Worm (Caenorhabditis elegans) whole organism, young adult: ENCODE measurements around the gene K03A11.6.

ENCODE experiments used
- B0019.2 ChIP-seq: fragments of 200-800 bp; sonication (Bioruptor generic); conservative IDR thresholded peaks from 2 replicates; pipeline ENCODE4 v1.3.6; 2022; ENCODE audit warnings: missing genetic modification reagents, missing genetic modification characterization, missing compliant biosample characterization
- D2030.7 ChIP-seq: fragments of 200-800 bp; sonication (Bioruptor generic); IDR thresholded peaks from 2 replicates; pipeline ENCODE4 v1.3.6; 2022; ENCODE audit warnings: missing genetic modification reagents, missing genetic modification characterization, missing compliant biosample characterization
- F57C9.4 ChIP-seq: sonication (generic microtip); optimal IDR thresholded peaks from 2 replicates; lab custom pipeline; 2017; ENCODE audit warnings: mild to moderate bottlenecking, missing genetic modification characterization, missing compliant biosample characterization
- K11D2.4 ChIP-seq: fragments of 200-800 bp; sonication (Bioruptor generic); IDR thresholded peaks from 2 replicates; pipeline ENCODE4 v1.3.6; 2022; ENCODE audit warnings: missing genetic modification reagents, missing genetic modification characterization, missing compliant biosample characterization
- T07F8.4 ChIP-seq: sonication (generic microtip); optimal IDR thresholded peaks from 2 replicates; lab custom pipeline; 2016; ENCODE audit warnings: mild to moderate bottlenecking, missing genetic modification characterization, moderate library complexity, missing compliant biosample characterization
- T26A5.8 ChIP-seq: sonication (generic microtip); optimal IDR thresholded peaks from 2 replicates; lab custom pipeline; 2016; ENCODE audit warnings: missing genetic modification characterization, missing compliant biosample characterization
- Y56A3A.18 ChIP-seq: fragments of 200-800 bp; sonication (Bioruptor generic); IDR thresholded peaks from 2 replicates; pipeline ENCODE4 v1.3.6; 2022; ENCODE audit warnings: missing genetic modification reagents, missing genetic modification characterization, missing compliant biosample characterization
- Y79H2A.3 ChIP-seq: fragments of 200-800 bp; sonication (Bioruptor generic); conservative IDR thresholded peaks from 2 replicates; pipeline ENCODE4 v1.3.6; 2022; ENCODE audit warnings: missing genetic modification reagents, missing genetic modification characterization, missing compliant biosample characterization
- akir-1 ChIP-seq: fragments of 200-800 bp; sonication (Bioruptor generic); optimal IDR thresholded peaks from 2 replicates; lab custom pipeline; 2018; ENCODE audit warnings: mild to moderate bottlenecking, missing genetic modification characterization, moderate library complexity, missing compliant biosample characterization
- aptf-2 ChIP-seq: fragments of 200-800 bp; sonication (Bioruptor generic); conservative IDR thresholded peaks from 2 replicates; pipeline ENCODE4 v1.3.6; 2022; ENCODE audit warnings: missing genetic modification reagents, missing genetic modification characterization, missing compliant biosample characterization
- cebp-2 ChIP-seq: fragments of 200-800 bp; sonication (Bioruptor generic); IDR thresholded peaks from 2 replicates; pipeline ENCODE4 v1.3.6; 2022; ENCODE audit warnings: missing genetic modification characterization, missing compliant biosample characterization
- ceh-91 ChIP-seq: fragments of 200-800 bp; sonication (Bioruptor generic); IDR thresholded peaks from 2 replicates; pipeline ENCODE4 v1.3.6; 2022; ENCODE audit warnings: missing genetic modification reagents, missing genetic modification characterization, missing compliant biosample characterization
- chd-7 ChIP-seq: sonication (generic microtip); optimal IDR thresholded peaks from 2 replicates; lab custom pipeline; 2016; ENCODE audit warnings: mild to moderate bottlenecking, missing genetic modification characterization, moderate library complexity, missing compliant biosample characterization
- die-1 ChIP-seq: sonication (generic microtip); optimal IDR thresholded peaks from 2 replicates; lab custom pipeline; 2016; ENCODE audit warnings: missing genotype, mild to moderate bottlenecking, missing genetic modification characterization, missing compliant biosample characterization
- egl-44 ChIP-seq: fragments of 200-800 bp; sonication (Bioruptor generic); IDR thresholded peaks from 2 replicates; pipeline ENCODE4 v1.3.6; 2022; ENCODE audit warnings: missing genetic modification reagents, missing genetic modification characterization, missing compliant biosample characterization
- ets-4 ChIP-seq: fragments of 200-800 bp; sonication (Bioruptor generic); optimal IDR thresholded peaks from 2 replicates; lab custom pipeline; 2018; ENCODE audit warnings: mild to moderate bottlenecking, missing genetic modification characterization, missing compliant biosample characterization
- gei-17 ChIP-seq: fragments of 200-800 bp; sonication (Bioruptor generic); optimal IDR thresholded peaks from 2 replicates; lab custom pipeline; 2018; ENCODE audit warnings: mild to moderate bottlenecking, missing genetic modification characterization, missing compliant biosample characterization
- him-1 ChIP-seq: sonication (generic microtip); optimal IDR thresholded peaks from 2 replicates; lab custom pipeline; 2016; ENCODE audit warnings: missing genotype, missing genetic modification reagents, missing genetic modification characterization, missing compliant biosample characterization
- hmg-20 ChIP-seq: fragments of 200-800 bp; sonication (Bioruptor generic); IDR thresholded peaks from 2 replicates; pipeline ENCODE4 v1.3.6; 2022; ENCODE audit warnings: missing genetic modification reagents, missing genetic modification characterization, missing compliant biosample characterization
- hsf-1 ChIP-seq: fragments of 200-800 bp; sonication (Bioruptor generic); IDR thresholded peaks from 2 replicates; pipeline ENCODE4 v1.3.6; 2022; ENCODE audit warnings: missing genetic modification reagents, missing genetic modification characterization, missing compliant biosample characterization
- let-526 ChIP-seq: fragments of 200-800 bp; sonication (Bioruptor generic); IDR thresholded peaks from 2 replicates; pipeline ENCODE4 v1.3.6; 2022; ENCODE audit warnings: missing genetic modification reagents, missing genetic modification characterization, missing compliant biosample characterization
- lin-26 ChIP-seq: fragments of 200-800 bp; sonication (Bioruptor generic); IDR thresholded peaks from 2 replicates; pipeline ENCODE4 v1.3.6; 2022; ENCODE audit warnings: missing genetic modification reagents, missing genetic modification characterization, missing compliant biosample characterization
- lin-35 ChIP-seq, 3 experiments: fragments of 150-350 bp in 2 of 3; sonication (generic microtip) in 1 of 3; optimal IDR thresholded peaks; 2 replicates each; lab custom pipeline; 2014 to 2018; ENCODE audit warnings: missing biosample characterization in 3 of 3, missing genetic modification characterization in 3 of 3, missing genetic modification reagents in 3 of 3
- lin-40 ChIP-seq: sonication (generic microtip); optimal IDR thresholded peaks from 2 replicates; lab custom pipeline; 2016; ENCODE audit warnings: missing genetic modification characterization, mild to moderate bottlenecking, missing compliant biosample characterization, missing genotype, missing genetic modification reagents
- lin-54 ChIP-seq: fragments of 200-800 bp; sonication (Bioruptor generic); optimal IDR thresholded peaks from 2 replicates; lab custom pipeline; 2018; ENCODE audit warnings: mild to moderate bottlenecking, missing genetic modification characterization, missing compliant biosample characterization
- lir-1 ChIP-seq: fragments of 200-800 bp; sonication (Bioruptor generic); conservative IDR thresholded peaks from 2 replicates; pipeline ENCODE4 v1.3.6; 2022; ENCODE audit warnings: missing genetic modification reagents, missing genetic modification characterization, missing compliant biosample characterization
- mcd-1 ChIP-seq: fragments of 200-800 bp; sonication (Bioruptor generic); IDR thresholded peaks from 2 replicates; pipeline ENCODE4 v1.3.6; 2022; ENCODE audit warnings: missing genetic modification reagents, missing genetic modification characterization, missing compliant biosample characterization
- mxl-1 ChIP-seq: sonication (generic microtip); optimal IDR thresholded peaks from 2 replicates; lab custom pipeline; 2016; ENCODE audit warnings: missing genetic modification characterization, missing compliant biosample characterization
- nhr-120 ChIP-seq: fragments of 200-800 bp; sonication (Bioruptor generic); IDR thresholded peaks from 2 replicates; pipeline ENCODE4 v1.3.6; 2022; ENCODE audit warnings: missing genetic modification characterization, missing compliant biosample characterization
- nhr-179 ChIP-seq: sonication (generic microtip); optimal IDR thresholded peaks from 2 replicates; lab custom pipeline; 2016; ENCODE audit warnings: mild to moderate bottlenecking, missing genetic modification characterization, missing compliant biosample characterization
- nhr-27 ChIP-seq: fragments of 200-800 bp; sonication (Bioruptor generic); optimal IDR thresholded peaks from 2 replicates; lab custom pipeline; 2018; ENCODE audit warnings: mild to moderate bottlenecking, missing genetic modification characterization, moderate library complexity, missing compliant biosample characterization
- nhr-80 ChIP-seq: sonication (generic microtip); optimal IDR thresholded peaks from 2 replicates; lab custom pipeline; 2016; ENCODE audit warnings: missing genetic modification characterization, missing compliant biosample characterization
- nhr-90 ChIP-seq: sonication (generic microtip); optimal IDR thresholded peaks from 2 replicates; lab custom pipeline; 2016; ENCODE audit warnings: missing genotype, mild to moderate bottlenecking, missing genetic modification characterization, missing compliant biosample characterization
- pbrm-1 ChIP-seq: fragments of 200-800 bp; sonication (Bioruptor generic); IDR thresholded peaks from 2 replicates; pipeline ENCODE4 v1.3.6; 2022; ENCODE audit warnings: missing genetic modification reagents, missing genetic modification characterization, missing compliant biosample characterization
- rcor-1 ChIP-seq: fragments of 200-800 bp; sonication (Bioruptor generic); IDR thresholded peaks from 2 replicates; pipeline ENCODE4 v1.3.6; 2022; ENCODE audit warnings: missing genetic modification reagents, missing genetic modification characterization, missing compliant biosample characterization
- repo-1 ChIP-seq: sonication (generic microtip); optimal IDR thresholded peaks from 2 replicates; lab custom pipeline; 2017; ENCODE audit warnings: mild to moderate bottlenecking, missing genetic modification characterization, missing compliant biosample characterization
- rpc-1 ChIP-seq, 2 experiments: fragments of 150-350 bp in 1 of 2; sonication (generic microtip) in 1 of 2; optimal IDR thresholded peaks; 2 replicates each; lab custom pipeline; 2014 to 2018; ENCODE audit warnings: missing biosample characterization in 1 of 2, missing genetic modification characterization in 1 of 2, missing genetic modification reagents in 1 of 2, missing genotype in 1 of 2
- sea-2 ChIP-seq: fragments of 200-800 bp; sonication (Bioruptor generic); IDR thresholded peaks from 2 replicates; pipeline ENCODE4 v1.3.6; 2022; ENCODE audit warnings: missing genetic modification characterization, missing compliant biosample characterization
- snpc-3.4 ChIP-seq: sonication (generic microtip); optimal IDR thresholded peaks from 2 replicates; lab custom pipeline; 2017; ENCODE audit warnings: missing genetic modification characterization, mild to moderate bottlenecking, missing compliant biosample characterization, antibody characterized with exemption, moderate library complexity, missing genotype, missing genetic modification reagents
- snpc-4 ChIP-seq, 5 experiments: fragments of 150-350 bp in 1 of 5; sonication (generic microtip) in 4 of 5; optimal IDR thresholded peaks; 2 replicates each; lab custom pipeline; 2014 to 2018; ENCODE audit warnings: missing genetic modification characterization in 5 of 5, missing biosample characterization in 3 of 5, antibody characterized with exemption in 2 of 5, mild to moderate bottlenecking in 2 of 5, missing compliant biosample characterization in 2 of 5, missing genotype in 2 of 5, moderate library complexity in 2 of 5, missing genetic modification reagents in 1 of 5
- somi-1 ChIP-seq: fragments of 200-800 bp; sonication (Bioruptor generic); optimal IDR thresholded peaks from 2 replicates; lab custom pipeline; 2018; ENCODE audit warnings: mild to moderate bottlenecking, missing genetic modification characterization, missing compliant biosample characterization
- sptf-2 ChIP-seq: fragments of 200-800 bp; sonication (Bioruptor generic); optimal IDR thresholded peaks from 2 replicates; lab custom pipeline; 2018; ENCODE audit warnings: mild to moderate bottlenecking, missing genetic modification characterization, missing compliant biosample characterization
- tbp1 ChIP-seq: fragments of 200-800 bp; sonication (Bioruptor generic); optimal IDR thresholded peaks from 2 replicates; lab custom pipeline; 2018; ENCODE audit warnings: mild to moderate bottlenecking, missing genetic modification characterization, missing compliant biosample characterization
- tbx-9 ChIP-seq: sonication (generic microtip); optimal IDR thresholded peaks from 2 replicates; lab custom pipeline; 2016; ENCODE audit warnings: borderline replicate concordance, missing genetic modification characterization, inconsistent platforms, missing compliant biosample characterization
- ztf-18 ChIP-seq: sonication (generic microtip); optimal IDR thresholded peaks from 2 replicates; lab custom pipeline; 2016; ENCODE audit warnings: missing genotype, mild to moderate bottlenecking, missing genetic modification characterization, missing compliant biosample characterization
- ztf-25 ChIP-seq: fragments of 200-800 bp; sonication (Bioruptor generic); IDR thresholded peaks from 2 replicates; pipeline ENCODE4 v1.3.6; 2022; ENCODE audit warnings: missing genetic modification reagents, missing genetic modification characterization, missing compliant biosample characterization
- ztf-28 ChIP-seq: fragments of 200-800 bp; sonication (Bioruptor generic); IDR thresholded peaks from 2 replicates; pipeline ENCODE4 v1.3.6; 2022; ENCODE audit warnings: missing genetic modification reagents, missing genetic modification characterization, missing compliant biosample characterization

The K03A11.6 gene

ce11 chrX:13046324-13046723, 9.3 kb upstream of the K03A11.6 start (continued):
- TF ChIP-seq lin-35 (GFP tag; optimal IDR thresholded peaks at IDR 0.05; lab: Kevin White, UChicago), result peak in 1 of 3 experiments; percentile 72
- peak; percentile 80; the same call in 1 of the 2 replicates for TF ChIP-seq sea-2 (GFP tag; lab: Robert Waterston, UW)
- TF ChIP-seq hsf-1 (GFP tag; lab: Robert Waterston, UW), result peak; percentile 62; the same call in 1 of the 2 replicates
- TF ChIP-seq lin-40 (tag; lab: Kevin White, UChicago), result peak; percentile 95
- TF ChIP-seq D2030.7, result peak; percentile 89
- TF ChIP-seq nhr-90 (tag; lab: Kevin White, UChicago), result peak; percentile 91
- peak; percentile 73 for TF ChIP-seq somi-1 (GFP tag; lab: Kevin White, UChicago)
- peak; percentile 68 for TF ChIP-seq ets-4 (GFP tag; lab: Kevin White, UChicago)
- peak; percentile 90 for TF ChIP-seq snpc-3.4 (tag; lab: Kevin White, UChicago)
- TF ChIP-seq mxl-1 (tag; lab: Kevin White, UChicago), result peak; percentile 83
- TF ChIP-seq chd-7 (tag; lab: Kevin White, UChicago), result peak; percentile 91
- peak; percentile 79 for TF ChIP-seq T07F8.4
- peak; percentile 71 for TF ChIP-seq lin-54 (GFP tag; lab: Kevin White, UChicago)
- TF ChIP-seq repo-1 (tag; lab: Kevin White, UChicago), result peak; percentile 93
- TF ChIP-seq K11D2.4 (GFP tag; lab: Robert Waterston, UW), result peak; percentile 88
- TF ChIP-seq rcor-1 (GFP tag; lab: Robert Waterston, UW), result peak; percentile 92
- TF ChIP-seq sptf-2 (GFP tag; lab: Kevin White, UChicago), result peak; percentile 50
- TF ChIP-seq egl-44 (GFP tag; lab: Robert Waterston, UW), result peak; percentile 75
- TF ChIP-seq mcd-1 (GFP tag; lab: Robert Waterston, UW), result peak; percentile 82
- TF ChIP-seq lir-1 (GFP tag; lab: Robert Waterston, UW), result peak; percentile 51
- TF ChIP-seq Y79H2A.3, result peak; percentile 79
- peak; percentile 93 for TF ChIP-seq ztf-25 (GFP tag; lab: Robert Waterston, UW)
- peak; percentile 94 for TF ChIP-seq Y56A3A.18
- TF ChIP-seq pbrm-1 (GFP tag; lab: Robert Waterston, UW), result peak; percentile 94
- TF ChIP-seq rpc-1 (optimal IDR thresholded peaks at IDR 0.05; lab: Kevin White, UChicago), result peak; percentile 99
- peak; percentile 95 for TF ChIP-seq rpc-1 (tag; optimal IDR thresholded peaks at IDR 0.05; lab: Kevin White, UChicago)
- peak; percentile 60 for TF ChIP-seq tbx-9
- peak; percentile 92; the same call in 1 of the 2 replicates for TF ChIP-seq cebp-2 (GFP tag; lab: Robert Waterston, UW)
- peak; percentile 68 for TF ChIP-seq let-526 (GFP tag; lab: Robert Waterston, UW)
- peak; percentile 63 for TF ChIP-seq F57C9.4 (tag; lab: Kevin White, UChicago)
- 0 out of 2 replicates have a peak, but pooled peaks have one; percentile 74 for TF ChIP-seq nhr-120 (GFP tag; lab: Robert Waterston, UW)
- peak; percentile 51; the same call in 1 of the 2 replicates for TF ChIP-seq B0019.2 (GFP tag; lab: Robert Waterston, UW)
- 0 out of 2 replicates have a peak, but pooled peaks have one; percentile 41 for TF ChIP-seq aptf-2 (GFP tag; lab: Robert Waterston, UW)
- peak; percentile 84 for TF ChIP-seq gei-17 (GFP tag; lab: Kevin White, UChicago)
- peak; percentile 100 for TF ChIP-seq tbp1 (GFP tag; lab: Kevin White, UChicago)
- TF ChIP-seq snpc-4 (GFP tag; optimal IDR thresholded peaks at IDR 0.05; lab: Kevin White, UChicago), result peak; percentile 85
- TF ChIP-seq snpc-4 (tag; optimal IDR thresholded peaks at IDR 0.05; lab: Kevin White, UChicago), result peak in 3 of 4 experiments; percentile 77 to 83 (median 82)
- peak; percentile 36 for TF ChIP-seq nhr-179 (tag; lab: Kevin White, UChicago)
- peak; percentile 82 for TF ChIP-seq akir-1 (GFP tag; lab: Kevin White, UChicago)
- peak; percentile 86 for TF ChIP-seq ztf-28
- peak; percentile 91 for TF ChIP-seq T26A5.8
- peak; percentile 96 for TF ChIP-seq lin-26
- peak; percentile 85 for TF ChIP-seq nhr-27 (tag; lab: Kevin White, UChicago)
- TF ChIP-seq hmg-20, result peak; percentile 89
- peak; percentile 80 for TF ChIP-seq ztf-18 (tag; lab: Kevin White, UChicago)
- TF ChIP-seq ceh-91 (GFP tag; lab: Robert Waterston, UW), result 0 out of 2 replicates have a peak, but pooled peaks have one; percentile 24
- peak; percentile 85 for TF ChIP-seq die-1
- TF ChIP-seq nhr-80 (tag; lab: Kevin White, UChicago), result peak; percentile 37
- TF ChIP-seq him-1, result peak; percentile 93
